Fruit fly (Drosophila melanogaster) whole organism, embryonic: ENCODE measurements around the gene CG31178.

Experiments used
- Ada2b ChIP-seq: fragments of 200-800 bp; sonication (Bioruptor generic); IDR thresholded peaks from 2 replicates; pipeline ENCODE4 v1.3.6; 2022; ENCODE audit warnings: missing biosample characterization, missing genetic modification characterization
- Adf1 ChIP-seq: fragments of 200-800 bp; sonication (Bioruptor generic); IDR thresholded peaks from 2 replicates; pipeline ENCODE4 v1.3.6; 2022; ENCODE audit warnings: missing biosample characterization, missing genetic modification characterization
- Aef1 ChIP-seq: fragments of 200-800 bp; sonication (Bioruptor generic); IDR thresholded peaks from 3 replicates; pipeline ENCODE4 v1.3.6; 2022; ENCODE audit warnings: missing biosample characterization, missing genetic modification characterization
- CG10209 ChIP-seq: fragments of 200-800 bp; sonication (Bioruptor generic); optimal IDR thresholded peaks from 3 replicates; lab custom pipeline; 2017; ENCODE audit warnings: missing biosample characterization, mild to moderate bottlenecking, missing genetic modification characterization, missing genetic modification reagents
- CG10462 ChIP-seq: fragments of 200-800 bp; sonication (Bioruptor generic); optimal IDR thresholded peaks from 2 replicates; lab custom pipeline; 2016; ENCODE audit warnings: missing biosample characterization, missing genetic modification characterization
- CG11456 ChIP-seq: fragments of 200-800 bp; sonication (Bioruptor generic); IDR thresholded peaks from 3 replicates; pipeline ENCODE4 v1.3.6; 2022; ENCODE audit warnings: missing biosample characterization, missing genetic modification characterization
- CG11560 ChIP-seq: fragments of 200-800 bp; sonication (Bioruptor generic); IDR thresholded peaks from 3 replicates; pipeline ENCODE4 v1.3.6; 2022; ENCODE audit warnings: missing biosample characterization, missing genetic modification characterization
- CG11696 ChIP-seq: fragments of 200-800 bp; sonication (Bioruptor generic); IDR thresholded peaks from 2 replicates; pipeline ENCODE4 v1.3.6; 2022; ENCODE audit warnings: missing biosample characterization, missing genetic modification characterization
- CG12104 ChIP-seq: fragments of 200-800 bp; sonication (Bioruptor generic); optimal IDR thresholded peaks from 3 replicates; lab custom pipeline; 2016; ENCODE audit warnings: missing biosample characterization, missing genetic modification characterization
- CG13775 ChIP-seq: fragments of 200-800 bp; sonication (Bioruptor generic); optimal IDR thresholded peaks from 3 replicates; lab custom pipeline; 2017; ENCODE audit warnings: missing biosample characterization, mild to moderate bottlenecking, missing genetic modification characterization
- CG16779 ChIP-seq: fragments of 200-800 bp; sonication (Bioruptor generic); IDR thresholded peaks from 2 replicates; pipeline ENCODE4 v1.3.6; 2022; ENCODE audit warnings: missing biosample characterization, missing genetic modification characterization
- CG17359 ChIP-seq: fragments of 200-800 bp; sonication (Bioruptor generic); optimal IDR thresholded peaks from 3 replicates; lab custom pipeline; 2018; ENCODE audit warnings: missing biosample characterization, mild to moderate bottlenecking, missing genetic modification characterization, moderate library complexity
- CG17912 ChIP-seq: fragments of 200-800 bp; sonication (Bioruptor generic); optimal IDR thresholded peaks from 2 replicates; lab custom pipeline; 2018; ENCODE audit warnings: missing biosample characterization, mild to moderate bottlenecking, missing genetic modification characterization
- CG30403 ChIP-seq: fragments of 200-800 bp; sonication (Bioruptor generic); optimal IDR thresholded peaks from 3 replicates; lab custom pipeline; 2016; ENCODE audit warnings: missing biosample characterization, missing genetic modification characterization
- CG34224 ChIP-seq: fragments of 200-800 bp; sonication (Bioruptor generic); IDR thresholded peaks from 3 replicates; pipeline ENCODE4 v1.3.6; 2022; ENCODE audit warnings: missing biosample characterization, missing genetic modification characterization; ENCODE audit not compliant: partially characterized antibody
- CG3847 ChIP-seq: fragments of 200-800 bp; sonication (Bioruptor generic); IDR thresholded peaks from 2 replicates; pipeline ENCODE4 v1.3.6; 2022; ENCODE audit warnings: missing biosample characterization, missing genetic modification characterization
- CG4854 ChIP-seq: fragments of 200-800 bp; sonication (Bioruptor generic); optimal IDR thresholded peaks from 2 replicates; lab custom pipeline; 2016; ENCODE audit warnings: missing biosample characterization, missing genetic modification characterization, inconsistent platforms
- CG6689 ChIP-seq: fragments of 200-800 bp; sonication (Bioruptor generic); IDR thresholded peaks from 2 replicates; pipeline ENCODE4 v1.3.6; 2022; ENCODE audit warnings: missing biosample characterization, missing genetic modification characterization
- CG6854 ChIP-seq: fragments of 200-800 bp; sonication (Bioruptor generic); optimal IDR thresholded peaks from 3 replicates; lab custom pipeline; 2017; ENCODE audit warnings: missing biosample characterization, mild to moderate bottlenecking, missing genetic modification characterization
- CG8290 ChIP-seq, 3 experiments: fragments of 200-800 bp; sonication (Bioruptor generic); optimal IDR thresholded peaks; 2 replicates each; lab custom pipeline; 2016 to 2019; ENCODE audit warnings: missing biosample characterization in 3 of 3, missing genetic modification characterization in 3 of 3, mild to moderate bottlenecking in 2 of 3, moderate library complexity in 1 of 3
- CG9437 ChIP-seq: fragments of 200-800 bp; sonication (Bioruptor generic); optimal IDR thresholded peaks from 2 replicates; lab custom pipeline; 2018; ENCODE audit warnings: missing biosample characterization, mild to moderate bottlenecking, missing genetic modification characterization
- E2f2 ChIP-seq: fragments of 200-800 bp; sonication (Bioruptor generic); IDR thresholded peaks from 2 replicates; pipeline ENCODE4 v1.3.6; 2022; ENCODE audit warnings: missing biosample characterization, missing genetic modification characterization
- Gsc ChIP-seq: fragments of 200-800 bp; sonication (Bioruptor generic); IDR thresholded peaks from 2 replicates; pipeline ENCODE4 v1.3.6; 2022; ENCODE audit warnings: missing biosample characterization, missing genetic modification characterization
- Gug ChIP-seq: fragments of 200-800 bp; sonication (Bioruptor generic); IDR thresholded peaks from 4 replicates; pipeline ENCODE4 v1.3.6; 2022; ENCODE audit warnings: missing biosample characterization, missing genetic modification characterization
- Hey ChIP-seq: fragments of 200-800 bp; sonication (Bioruptor generic); optimal IDR thresholded peaks from 3 replicates; lab custom pipeline; 2018; ENCODE audit warnings: missing biosample characterization, mild to moderate bottlenecking, missing genetic modification characterization
- Hsf ChIP-seq: fragments of 200-800 bp; sonication (Bioruptor generic); optimal IDR thresholded peaks from 3 replicates; lab custom pipeline; 2016; ENCODE audit warnings: missing biosample characterization, missing genetic modification characterization
- Med ChIP-seq: fragments of 200-800 bp; sonication (Bioruptor generic); peaks from one replicate; lab custom pipeline; 2016; ENCODE audit warnings: missing biosample characterization, missing genetic modification characterization, mild to moderate bottlenecking, inconsistent platforms, moderate library complexity
- Nf-YC ChIP-seq: fragments of 200-800 bp; optimal IDR thresholded peaks from 3 replicates; lab custom pipeline; 2019; ENCODE audit warnings: missing biosample characterization, mild to moderate bottlenecking, missing genetic modification characterization, moderate library complexity
- TFAM ChIP-seq: fragments of 200-800 bp; sonication (Bioruptor generic); optimal IDR thresholded peaks from 2 replicates; lab custom pipeline; 2017; ENCODE audit warnings: missing biosample characterization, missing genetic modification characterization, inconsistent platforms
- Xrp1 ChIP-seq: fragments of 200-800 bp; sonication (Bioruptor generic); IDR thresholded peaks from 2 replicates; pipeline ENCODE4 v1.3.6; 2022; ENCODE audit warnings: missing biosample characterization, missing genetic modification characterization
- bcd ChIP-seq: fragments of 200-800 bp; sonication (Bioruptor generic); optimal IDR thresholded peaks from 2 replicates; lab custom pipeline; 2017; ENCODE audit warnings: missing biosample characterization, mild to moderate bottlenecking, missing genetic modification characterization
- bsh ChIP-seq, 2 experiments: fragments of 200-800 bp; sonication (Bioruptor generic); optimal IDR thresholded peaks; 2 replicates each; lab custom pipeline; 2017 to 2018; ENCODE audit warnings: mild to moderate bottlenecking in 2 of 2, missing biosample characterization in 2 of 2, missing genetic modification characterization in 2 of 2, moderate library complexity in 1 of 2
- chn ChIP-seq: fragments of 200-800 bp; sonication (Bioruptor generic); optimal IDR thresholded peaks from 2 replicates; lab custom pipeline; 2016; ENCODE audit warnings: missing biosample characterization, missing genetic modification characterization
- dati ChIP-seq: fragments of 200-800 bp; sonication (Bioruptor generic); IDR thresholded peaks from 2 replicates; pipeline ENCODE4 v1.3.6; 2022; ENCODE audit warnings: missing biosample characterization, missing genetic modification characterization
- dmrt99B ChIP-seq: fragments of 200-800 bp; sonication (Bioruptor generic); optimal IDR thresholded peaks from 2 replicates; lab custom pipeline; 2018; ENCODE audit warnings: missing biosample characterization, mild to moderate bottlenecking, missing genetic modification characterization, moderate library complexity
- ewg ChIP-seq: fragments of 200-800 bp; sonication (Bioruptor generic); optimal IDR thresholded peaks from 3 replicates; lab custom pipeline; 2017; ENCODE audit warnings: mild to moderate bottlenecking, missing biosample characterization, missing genetic modification reagents, missing genetic modification characterization
- eyg ChIP-seq: fragments of 200-800 bp; sonication (Bioruptor generic); optimal IDR thresholded peaks from 3 replicates; lab custom pipeline; 2016; ENCODE audit warnings: missing biosample characterization, missing genetic modification characterization
- fd96Cb ChIP-seq: fragments of 200-800 bp; sonication (Bioruptor generic); optimal IDR thresholded peaks from 2 replicates; lab custom pipeline; 2018; ENCODE audit warnings: missing biosample characterization, mild to moderate bottlenecking, missing genetic modification characterization, moderate library complexity
- gce ChIP-seq: fragments of 200-800 bp; sonication (Bioruptor generic); IDR thresholded peaks from 3 replicates; pipeline ENCODE4 v1.3.6; 2022; ENCODE audit warnings: missing biosample characterization, missing genetic modification characterization
- inv ChIP-seq: fragments of 200-800 bp; sonication (Bioruptor generic); IDR thresholded peaks from 2 replicates; pipeline ENCODE4 v1.3.6; 2022; ENCODE audit warnings: missing biosample characterization, missing genetic modification characterization; ENCODE audit not compliant: partially characterized antibody
- lab ChIP-seq: fragments of 200-800 bp; sonication (Bioruptor generic); optimal IDR thresholded peaks from 3 replicates; lab custom pipeline; 2017; ENCODE audit warnings: missing biosample characterization, missing genetic modification characterization, mild to moderate bottlenecking, moderate library complexity, missing genetic modification reagents
- luna ChIP-seq: fragments of 200-800 bp; sonication (Bioruptor generic); optimal IDR thresholded peaks from 2 replicates; lab custom pipeline; 2016; ENCODE audit warnings: missing biosample characterization, missing genetic modification characterization
- nom ChIP-seq: fragments of 200-800 bp; sonication (Bioruptor generic); optimal IDR thresholded peaks from 2 replicates; lab custom pipeline; 2017; ENCODE audit warnings: missing biosample characterization, missing genetic modification characterization, mild to moderate bottlenecking, moderate library complexity, missing genetic modification reagents
- pros ChIP-seq: fragments of 200-800 bp; sonication (Bioruptor generic); optimal IDR thresholded peaks from 3 replicates; lab custom pipeline; 2019; ENCODE audit warnings: missing biosample characterization, mild to moderate bottlenecking, missing genetic modification characterization, moderate library complexity
- rib ChIP-seq: fragments of 200-800 bp; sonication (Bioruptor generic); IDR thresholded peaks from 2 replicates; pipeline ENCODE4 v1.3.6; 2022; ENCODE audit warnings: missing biosample characterization, missing genetic modification characterization
- sd ChIP-seq: fragments of 200-800 bp; sonication (Bioruptor generic); optimal IDR thresholded peaks from 3 replicates; lab custom pipeline; 2018; ENCODE audit warnings: missing biosample characterization, mild to moderate bottlenecking, missing genetic modification characterization, moderate library complexity
- sna ChIP-seq: fragments of 200-800 bp; sonication (Bioruptor generic); IDR thresholded peaks from 2 replicates; pipeline ENCODE4 v1.3.6; 2022; ENCODE audit warnings: missing biosample characterization, missing genetic modification characterization; ENCODE audit not compliant: partially characterized antibody
- so ChIP-seq: fragments of 200-800 bp; sonication (Bioruptor generic); IDR thresholded peaks from 3 replicates; pipeline ENCODE4 v1.3.6; 2022; ENCODE audit warnings: missing biosample characterization, missing genetic modification characterization
- tap ChIP-seq: fragments of 200-800 bp; optimal IDR thresholded peaks from 3 replicates; lab custom pipeline; 2019; ENCODE audit warnings: missing biosample characterization, mild to moderate bottlenecking, missing genetic modification characterization, moderate library complexity
- tna ChIP-seq: fragments of 200-800 bp; sonication (Bioruptor generic); IDR thresholded peaks from 2 replicates; pipeline ENCODE4 v1.3.6; 2022; ENCODE audit warnings: missing biosample characterization, missing genetic modification characterization; ENCODE audit not compliant: partially characterized antibody
- tup ChIP-seq: fragments of 200-800 bp; sonication (Bioruptor generic); optimal IDR thresholded peaks from 2 replicates; lab custom pipeline; 2016; ENCODE audit warnings: missing biosample characterization, mild to moderate bottlenecking, missing genetic modification characterization, moderate library complexity

Gene CG31178

dm6 chr3R:21839636-21840035 is 33.9 kb upstream of the CG31178 start (continued):
- TF ChIP-seq so (GFP tag; lab: Robert Waterston, UW) (no peak), rib (GFP tag; lab: Robert Waterston, UW) (no peak), Aef1 (GFP tag; lab: Robert Waterston, UW) (no peak), CG8290 (GFP tag; optimal IDR thresholded peaks at IDR 0.05; lab: Kevin White, UChicago) (no peak), CG8290 (tag; optimal IDR thresholded peaks at IDR 0.05; lab: Kevin White, UChicago) (no peak), sd (tag; lab: Kevin White, UChicago) (no peak), Adf1 (no peak), lab (peak; percentile 42), CG16779 (no peak), pros (GFP tag; lab: Kevin White, UChicago) (no peak), tna (GFP tag; lab: Robert Waterston, UW) (no peak), CG11696 (GFP tag; lab: Robert Waterston, UW) (no peak), luna (GFP tag; lab: Kevin White, UChicago) (no peak), dati (GFP tag; lab: Robert Waterston, UW) (no peak), sna (no peak), CG9437 (GFP tag; lab: Kevin White, UChicago) (peak; percentile 6), CG10209 (GFP tag; lab: Kevin White, UChicago) (no peak), CG17359 (tag; lab: Kevin White, UChicago) (peak; percentile 9), Hey (no peak), CG11456 (no peak), ewg (GFP tag; lab: Kevin White, UChicago) (no peak), tap (tag; lab: Kevin White, UChicago) (peak; percentile 27), nom (GFP tag; lab: Kevin White, UChicago) (peak; percentile 46), CG11560 (no peak), Nf-YC (no peak), CG17912 (GFP tag; lab: Kevin White, UChicago) (no peak), fd96Cb (tag; lab: Kevin White, UChicago) (peak; percentile 19), CG4854 (no peak), CG30403 (no peak), bsh (GFP tag; optimal IDR thresholded peaks at IDR 0.05; lab: Kevin White, UChicago) (peak in 1 of 2 experiments; percentile 26), dmrt99B (tag; lab: Kevin White, UChicago) (peak; percentile 55), TFAM (GFP tag; lab: Kevin White, UChicago) (no peak), eyg (no peak), Ada2b (GFP tag; lab: Robert Waterston, UW) (no peak), CG13775 (GFP tag; lab: Kevin White, UChicago) (no peak), CG10462 (no peak), CG3847 (GFP tag; lab: Robert Waterston, UW) (no peak), E2f2 (GFP tag; lab: Robert Waterston, UW) (no peak), CG34224 (GFP tag; lab: Robert Waterston, UW) (no peak), CG6689 (GFP tag; lab: Robert Waterston, UW) (peak; percentile 35; the same call in 1 of the 2 replicates), Gsc (GFP tag; lab: Robert Waterston, UW) (no peak), inv (GFP tag; lab: Robert Waterston, UW) (no peak), tup (GFP tag; lab: Kevin White, UChicago) (no peak), chn (GFP tag; lab: Kevin White, UChicago) (no peak), Hsf (GFP tag; lab: Kevin White, UChicago) (no peak), Med (GFP tag; lab: Kevin White, UChicago) (no peak), Gug (GFP tag; lab: Robert Waterston, UW) (no peak), bcd (no peak), CG6854 (GFP tag; lab: Kevin White, UChicago) (peak; percentile 33), gce (GFP tag; lab: Robert Waterston, UW) (no peak), Xrp1 (GFP tag; lab: Robert Waterston, UW) (peak; percentile 12; the same call in 1 of the 2 replicates), CG12104 (GFP tag; lab: Kevin White, UChicago) (no peak)
